Fruit fly (Drosophila melanogaster): ENCODE measurements around the gene Sh.
A peak's percentile ranks its signal among the peaks of the same experiment; 100 is the strongest.

Sh gene

DNA sequence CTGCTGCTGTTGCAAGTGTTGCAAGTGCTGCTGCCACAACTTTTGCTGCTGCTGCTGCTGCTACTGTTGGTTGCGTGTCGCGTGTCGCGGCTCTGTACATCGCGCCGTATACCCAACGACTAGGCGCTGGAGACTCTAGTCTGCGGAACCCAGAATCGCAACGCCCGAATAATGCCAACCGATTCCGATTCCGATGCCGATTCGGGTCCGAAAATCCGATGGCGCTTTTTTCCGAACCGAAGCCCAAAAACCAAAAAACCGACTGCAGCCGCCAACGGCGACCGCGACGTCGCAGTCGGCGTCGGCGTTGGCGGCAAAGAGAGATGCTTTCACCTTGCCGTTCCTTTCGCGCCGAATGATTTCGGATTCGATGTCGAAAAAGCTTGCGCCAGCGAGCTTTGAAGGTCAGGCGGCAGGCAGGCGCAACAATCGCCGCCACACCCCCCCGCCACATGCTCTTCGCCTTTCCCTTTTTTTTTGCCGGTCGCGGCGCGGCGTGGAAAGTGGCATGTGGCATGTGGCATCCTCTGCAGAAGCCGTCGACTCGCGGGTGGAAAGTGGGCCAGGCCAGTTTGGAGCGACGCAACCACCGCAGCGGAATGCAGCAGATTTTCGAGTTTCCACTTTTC lies at the start of gene Sh:
Sh (minus strand) TSS at position 104 of the 629 bp plus-strand sequence.
- TF ChIP-seq CG33017 (tag; optimal IDR thresholded peaks at IDR 0.05) (no peak), Hr96 (GFP tag; optimal IDR thresholded peaks at IDR 0.05) (no peak), CG1620 (GFP tag; optimal IDR thresholded peaks at IDR 0.05) (no peak), Crg-1 (GFP tag; optimal IDR thresholded peaks at IDR 0.05) (no peak), toe (GFP tag; optimal IDR thresholded peaks at IDR 0.05) (no peak), cnc (optimal IDR thresholded peaks at IDR 0.05) (no peak), pad (GFP tag; optimal IDR thresholded peaks at IDR 0.05) (no peak), CG11617 (GFP tag; optimal IDR thresholded peaks at IDR 0.05) (no peak), tj (GFP tag; optimal IDR thresholded peaks at IDR 0.05) (no peak), Clk (GFP tag; optimal IDR thresholded peaks at IDR 0.05) (no peak), CG7045 (GFP tag; optimal IDR thresholded peaks at IDR 0.05) (no peak), bab1 (GFP tag; optimal IDR thresholded peaks at IDR 0.05) (no peak), CG14711 (tag; optimal IDR thresholded peaks at IDR 0.05) (no peak), CG12768 (GFP tag; optimal IDR thresholded peaks at IDR 0.05) (no peak), CG7101 (tag; optimal IDR thresholded peaks at IDR 0.05) (no peak), CG5204 (GFP tag; optimal IDR thresholded peaks at IDR 0.05) (no peak)

DNA sequence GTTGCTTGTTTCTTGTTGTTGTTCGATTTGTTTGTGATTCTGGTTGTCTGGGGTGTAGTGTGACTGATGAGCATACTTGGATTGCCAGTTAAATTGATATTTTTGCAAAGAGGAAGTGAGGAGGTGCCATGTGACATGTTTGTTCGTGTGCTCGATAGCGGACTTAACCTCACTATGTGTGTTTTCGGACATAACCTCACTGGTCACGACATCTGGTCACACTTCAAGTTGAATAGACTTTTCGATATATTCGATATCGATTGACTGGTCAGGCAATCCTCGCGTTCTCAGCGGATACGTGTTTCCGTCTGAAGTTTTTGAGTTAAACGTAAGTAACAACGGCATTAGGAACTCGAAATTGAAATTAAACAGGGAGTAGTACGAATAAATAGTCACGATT lies 45.6 kb upstream of the Sh start:
- no peak for TF ChIP-seq Crg-1 (GFP tag; optimal IDR thresholded peaks at IDR 0.05)
- TF ChIP-seq CG5204 (GFP tag; optimal IDR thresholded peaks at IDR 0.05), result no peak
- TF ChIP-seq ovo (GFP tag; optimal IDR thresholded peaks at IDR 0.05), result no peak
- TF ChIP-seq CG12768 (GFP tag; optimal IDR thresholded peaks at IDR 0.05), result no peak
- TF ChIP-seq CG1620 (GFP tag; optimal IDR thresholded peaks at IDR 0.05), result no peak
- no peak for TF ChIP-seq bab1 (GFP tag; optimal IDR thresholded peaks at IDR 0.05)
- TF ChIP-seq Hr96 (GFP tag; optimal IDR thresholded peaks at IDR 0.05), result no peak
- no peak for TF ChIP-seq pad (GFP tag; optimal IDR thresholded peaks at IDR 0.05)
- TF ChIP-seq toe (GFP tag; optimal IDR thresholded peaks at IDR 0.05), result no peak
- TF ChIP-seq CG14711 (tag; optimal IDR thresholded peaks at IDR 0.05), result no peak

dm6 chrX:18106686-18107085 lies 43.6 kb upstream of the Sh start:
- TF ChIP-seq ovo (GFP tag; optimal IDR thresholded peaks at IDR 0.05), result no peak
- no peak for TF ChIP-seq Mnt (GFP tag; optimal IDR thresholded peaks at IDR 0.05)
- no peak for TF ChIP-seq CG1620 (GFP tag; optimal IDR thresholded peaks at IDR 0.05)
- no peak for TF ChIP-seq bab1 (GFP tag; optimal IDR thresholded peaks at IDR 0.05)
- TF ChIP-seq Crg-1 (GFP tag; optimal IDR thresholded peaks at IDR 0.05), result no peak
- TF ChIP-seq CG7045 (GFP tag; optimal IDR thresholded peaks at IDR 0.05), result no peak
- no peak for TF ChIP-seq CG11617 (GFP tag; optimal IDR thresholded peaks at IDR 0.05)
- no peak for TF ChIP-seq CG33017 (tag; optimal IDR thresholded peaks at IDR 0.05)
- TF ChIP-seq CG7101 (tag; optimal IDR thresholded peaks at IDR 0.05), result no peak
- TF ChIP-seq CG12768 (GFP tag; optimal IDR thresholded peaks at IDR 0.05), result no peak

DNA sequence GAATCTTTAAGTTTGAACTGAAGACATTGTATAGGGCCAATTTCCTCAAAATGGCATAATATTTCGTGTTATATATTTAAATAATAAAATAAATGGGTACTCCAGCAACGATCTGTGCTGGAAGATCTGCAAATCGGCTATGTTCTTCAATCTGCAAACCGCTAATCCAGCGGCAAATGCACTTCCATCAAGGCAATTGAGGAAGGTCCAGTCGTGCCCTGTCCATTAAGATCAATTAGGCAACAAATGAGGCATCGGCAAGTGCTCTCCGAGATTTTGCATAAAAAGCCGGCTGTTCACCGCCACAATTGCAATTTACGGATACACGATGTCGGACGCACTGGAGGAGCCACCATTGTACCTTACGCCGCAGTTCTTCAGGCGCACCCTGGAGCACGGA lies 40.3 kb upstream of the Sh start, which contains the start of gene CG7135:
CG7135 (plus strand) TSS at position 301 of the 400 bp plus-strand sequence.
- TF ChIP-seq Crg-1 (GFP tag; optimal IDR thresholded peaks at IDR 0.05) (no peak), toe (GFP tag; optimal IDR thresholded peaks at IDR 0.05) (no peak), pad (GFP tag; optimal IDR thresholded peaks at IDR 0.05) (no peak), CG7101 (tag; optimal IDR thresholded peaks at IDR 0.05) (no peak), ovo (GFP tag; optimal IDR thresholded peaks at IDR 0.05) (no peak), CG14711 (tag; optimal IDR thresholded peaks at IDR 0.05) (no peak), Mnt (GFP tag; optimal IDR thresholded peaks at IDR 0.05) (no peak), kay (GFP tag; ENCODE audit: borderline replicate concordance) (no peak), CG5204 (GFP tag; optimal IDR thresholded peaks at IDR 0.05) (no peak), cic (GFP tag; optimal IDR thresholded peaks at IDR 0.05) (no peak), CG11617 (GFP tag; optimal IDR thresholded peaks at IDR 0.05) (no peak), cnc (optimal IDR thresholded peaks at IDR 0.05) (no peak), Clk (GFP tag; optimal IDR thresholded peaks at IDR 0.05) (no peak), Hr96 (GFP tag; optimal IDR thresholded peaks at IDR 0.05) (no peak), tj (GFP tag; optimal IDR thresholded peaks at IDR 0.05) (no peak), CG12768 (GFP tag; optimal IDR thresholded peaks at IDR 0.05) (no peak), bab1 (GFP tag; optimal IDR thresholded peaks at IDR 0.05) (no peak), CG1620 (GFP tag; optimal IDR thresholded peaks at IDR 0.05) (no peak), CG33017 (tag; optimal IDR thresholded peaks at IDR 0.05) (no peak)

DNA sequence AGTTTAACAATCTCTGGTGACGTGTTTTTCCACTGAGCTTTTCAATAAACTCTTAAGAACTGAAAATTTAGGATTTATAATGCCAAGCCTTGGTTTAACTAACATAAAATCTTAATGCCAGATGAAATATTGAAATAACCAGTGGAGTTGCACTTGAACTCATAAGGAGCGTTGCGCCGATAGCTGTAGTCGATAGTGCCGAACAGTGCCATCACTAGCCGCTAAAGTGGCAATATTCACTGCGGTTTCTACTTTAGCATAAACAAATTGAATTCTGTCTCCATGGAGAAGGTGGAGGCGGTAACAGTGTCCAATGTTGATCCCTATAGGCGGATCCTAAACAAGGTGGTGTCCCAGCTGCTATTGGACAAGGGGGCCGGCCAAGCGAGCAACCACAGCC lies 38.7 kb upstream of the Sh start, which contains the start of gene Taf8:
Taf8 (plus strand) TSS at position 193 of the 400 bp plus-strand sequence.
- TF ChIP-seq Hr96 (GFP tag; optimal IDR thresholded peaks at IDR 0.05) (peak; percentile 15), tj (GFP tag; optimal IDR thresholded peaks at IDR 0.05) (no peak), toe (GFP tag; optimal IDR thresholded peaks at IDR 0.05) (peak; percentile 15), Crg-1 (GFP tag; optimal IDR thresholded peaks at IDR 0.05) (no peak), cnc (optimal IDR thresholded peaks at IDR 0.05) (no peak)

dm6 chrX:18101098-18101711 lies 38.2 kb upstream of the Sh start, which contains the start of gene Mvb12:
Gene Mvb12 (minus strand): TSS chrX:18101314.
- TF ChIP-seq CG11617 (GFP tag; optimal IDR thresholded peaks at IDR 0.05) (no peak), Hr96 (GFP tag; optimal IDR thresholded peaks at IDR 0.05) (no peak), bab1 (GFP tag; optimal IDR thresholded peaks at IDR 0.05) (peak; percentile 34), cnc (optimal IDR thresholded peaks at IDR 0.05) (peak in 1 of 2 experiments; percentile 72), tj (GFP tag; optimal IDR thresholded peaks at IDR 0.05) (peak; percentile 86), CG7101 (tag; optimal IDR thresholded peaks at IDR 0.05) (peak; percentile 25), CG33017 (tag; optimal IDR thresholded peaks at IDR 0.05) (no peak), Mnt (GFP tag; optimal IDR thresholded peaks at IDR 0.05) (peak; percentile 50), CG1620 (GFP tag; optimal IDR thresholded peaks at IDR 0.05) (peak; percentile 31), CG7045 (GFP tag; optimal IDR thresholded peaks at IDR 0.05) (no peak), Clk (GFP tag; optimal IDR thresholded peaks at IDR 0.05) (no peak)
